Fruit fly (Drosophila melanogaster) whole organism, embryonic: ENCODE data around the gene Nin.

Source experiments
- Adf1 ChIP-seq: fragments of 200-800 bp; sonication (Bioruptor generic); IDR thresholded peaks from 2 replicates; pipeline ENCODE4 v1.3.6; 2022; ENCODE audit warnings: missing biosample characterization, missing genetic modification characterization
- Atf3 ChIP-seq: fragments of 200-800 bp; sonication (Bioruptor generic); optimal IDR thresholded peaks from 3 replicates; lab custom pipeline; 2016; ENCODE audit warnings: missing biosample characterization, missing genetic modification characterization
- Blimp-1 ChIP-seq: fragments of 200-800 bp; sonication (Bioruptor generic); optimal IDR thresholded peaks from 3 replicates; lab custom pipeline; 2018; ENCODE audit warnings: missing biosample characterization, missing genetic modification characterization, mild to moderate bottlenecking, moderate library complexity, missing genetic modification reagents
- CG10979 ChIP-seq: fragments of 200-800 bp; sonication (Bioruptor generic); optimal IDR thresholded peaks from 2 replicates; lab custom pipeline; 2018; ENCODE audit warnings: missing biosample characterization, mild to moderate bottlenecking, missing genetic modification characterization, moderate library complexity
- CG11398 ChIP-seq: fragments of 200-800 bp; sonication (Bioruptor generic); optimal IDR thresholded peaks from 2 replicates; lab custom pipeline; 2016; ENCODE audit warnings: missing biosample characterization, missing genetic modification characterization
- CG12219 ChIP-seq: fragments of 200-800 bp; sonication (Bioruptor generic); optimal IDR thresholded peaks from 3 replicates; lab custom pipeline; 2018; ENCODE audit warnings: missing biosample characterization, mild to moderate bottlenecking, missing genetic modification characterization
- CG12236 ChIP-seq: fragments of 200-800 bp; sonication (Bioruptor generic); optimal IDR thresholded peaks from 2 replicates; lab custom pipeline; 2016; ENCODE audit warnings: missing biosample characterization, missing genetic modification characterization
- CG12391 ChIP-seq: fragments of 200-800 bp; sonication (Bioruptor generic); optimal IDR thresholded peaks from 3 replicates; lab custom pipeline; 2018; ENCODE audit warnings: missing biosample characterization, mild to moderate bottlenecking, missing genetic modification characterization, moderate library complexity
- CG12744 ChIP-seq: fragments of 200-800 bp; sonication (Bioruptor generic); optimal IDR thresholded peaks from 2 replicates; lab custom pipeline; 2016; ENCODE audit warnings: missing biosample characterization, missing genetic modification characterization
- CG14014 ChIP-seq: fragments of 200-800 bp; sonication (Bioruptor generic); IDR thresholded peaks from 2 replicates; pipeline ENCODE4 v1.3.6; 2022; ENCODE audit warnings: missing biosample characterization, missing genetic modification characterization
- CG15479 ChIP-seq: fragments of 200-800 bp; sonication (Bioruptor generic); optimal IDR thresholded peaks from 3 replicates; lab custom pipeline; 2019; ENCODE audit warnings: missing biosample characterization, mild to moderate bottlenecking, missing genetic modification characterization, moderate library complexity
- CG1603 ChIP-seq: fragments of 200-800 bp; sonication (Bioruptor generic); optimal IDR thresholded peaks from 2 replicates; lab custom pipeline; 2019; ENCODE audit warnings: missing biosample characterization, mild to moderate bottlenecking, missing genetic modification characterization, moderate library complexity
- CG1647 ChIP-seq: fragments of 200-800 bp; sonication (Bioruptor generic); optimal IDR thresholded peaks from 3 replicates; lab custom pipeline; 2016; ENCODE audit warnings: missing biosample characterization, missing genetic modification characterization
- CG16863 ChIP-seq: fragments of 200-800 bp; sonication (Bioruptor generic); optimal IDR thresholded peaks from 3 replicates; lab custom pipeline; 2016; ENCODE audit warnings: missing biosample characterization, missing genetic modification characterization
- CG18764 ChIP-seq: fragments of 200-800 bp; sonication (Bioruptor generic); optimal IDR thresholded peaks from 3 replicates; lab custom pipeline; 2016; ENCODE audit warnings: missing biosample characterization, missing genetic modification characterization
- CG31365 ChIP-seq: fragments of 200-800 bp; sonication (Bioruptor generic); optimal IDR thresholded peaks from 2 replicates; lab custom pipeline; 2018; ENCODE audit warnings: missing biosample characterization, mild to moderate bottlenecking, missing genetic modification characterization
- CG32772 ChIP-seq: fragments of 200-800 bp; sonication (Bioruptor generic); IDR thresholded peaks from 2 replicates; pipeline ENCODE4 v1.3.6; 2022; ENCODE audit warnings: missing biosample characterization, missing genetic modification characterization
- CG3281 ChIP-seq: fragments of 200-800 bp; sonication (Bioruptor generic); optimal IDR thresholded peaks from 3 replicates; lab custom pipeline; 2017; ENCODE audit warnings: missing biosample characterization, mild to moderate bottlenecking, missing genetic modification characterization
- CG7357 ChIP-seq: fragments of 200-800 bp; sonication (Bioruptor generic); IDR thresholded peaks from 3 replicates; pipeline ENCODE4 v1.3.6; 2022; ENCODE audit warnings: missing biosample characterization, missing genetic modification characterization
- CG7839 ChIP-seq: fragments of 200-800 bp; sonication (Bioruptor generic); optimal IDR thresholded peaks from 3 replicates; lab custom pipeline; 2018; ENCODE audit warnings: missing biosample characterization, mild to moderate bottlenecking, missing genetic modification characterization, moderate library complexity
- CG9817 ChIP-seq: fragments of 200-800 bp; sonication (Bioruptor generic); optimal IDR thresholded peaks from 2 replicates; lab custom pipeline; 2018; ENCODE audit warnings: missing biosample characterization, mild to moderate bottlenecking, missing genetic modification characterization, moderate library complexity
- CoRest ChIP-seq: fragments of 200-800 bp; sonication (Bioruptor generic); optimal IDR thresholded peaks from 3 replicates; lab custom pipeline; 2018; ENCODE audit warnings: missing biosample characterization, mild to moderate bottlenecking, missing genetic modification characterization, moderate library complexity
- Dref ChIP-seq: fragments of 200-800 bp; sonication (Bioruptor generic); IDR thresholded peaks from 2 replicates; pipeline ENCODE4 v1.3.6; 2022; ENCODE audit warnings: missing biosample characterization, missing genetic modification characterization
- Drgx ChIP-seq: fragments of 200-800 bp; sonication (Bioruptor generic); IDR thresholded peaks from 2 replicates; pipeline ENCODE4 v1.3.6; 2022; ENCODE audit warnings: missing biosample characterization, missing genetic modification characterization
- H15 ChIP-seq: fragments of 200-800 bp; sonication (Bioruptor generic); IDR thresholded peaks from 3 replicates; pipeline ENCODE4 v1.3.6; 2022; ENCODE audit warnings: missing biosample characterization, missing genetic modification characterization
- HLH3B ChIP-seq: fragments of 200-800 bp; sonication (Bioruptor generic); IDR thresholded peaks from 2 replicates; pipeline ENCODE4 v1.3.6; 2022; ENCODE audit warnings: missing biosample characterization, missing genetic modification characterization
- Hey ChIP-seq: fragments of 200-800 bp; sonication (Bioruptor generic); optimal IDR thresholded peaks from 3 replicates; lab custom pipeline; 2018; ENCODE audit warnings: missing biosample characterization, mild to moderate bottlenecking, missing genetic modification characterization
- Oli ChIP-seq: fragments of 200-800 bp; sonication (Bioruptor generic); optimal IDR thresholded peaks from 2 replicates; lab custom pipeline; 2018; ENCODE audit warnings: missing biosample characterization, mild to moderate bottlenecking, missing genetic modification characterization, moderate library complexity
- Pdp1 ChIP-seq, 2 experiments: fragments of 200-800 bp; sonication (Bioruptor generic); optimal IDR thresholded peaks; 3 replicates each; lab custom pipeline; 2016; ENCODE audit warnings: missing biosample characterization in 2 of 2, missing genetic modification characterization in 2 of 2, mild to moderate bottlenecking in 1 of 2, moderate library complexity in 1 of 2
- Ravus ChIP-seq: fragments of 200-800 bp; sonication (Bioruptor generic); IDR thresholded peaks from 2 replicates; pipeline ENCODE4 v1.3.6; 2022; ENCODE audit warnings: missing biosample characterization, missing genetic modification characterization
- Sry-β ChIP-seq: fragments of 200-800 bp; sonication (Bioruptor generic); optimal IDR thresholded peaks from 2 replicates; lab custom pipeline; 2018; ENCODE audit warnings: missing biosample characterization, mild to moderate bottlenecking, missing genetic modification characterization, moderate library complexity
- Sry-δ ChIP-seq: fragments of 200-800 bp; sonication (Bioruptor generic); optimal IDR thresholded peaks from 2 replicates; lab custom pipeline; 2016; ENCODE audit warnings: missing biosample characterization, missing genetic modification characterization
- Trl ChIP-seq, 3 experiments: fragments of >200 bp in 2 of 3; fragments of 200-800 bp in 1 of 3; sonication (Bioruptor generic) in 1 of 3; optimal IDR thresholded peaks; 2 replicates in 1 of 3; 3 replicates in 2 of 3; lab custom pipeline; 2016 to 2017; ENCODE audit warnings: missing biosample characterization in 1 of 3, missing genetic modification characterization in 1 of 3
- al ChIP-seq: fragments of 200-800 bp; sonication (Bioruptor generic); IDR thresholded peaks from 2 replicates; pipeline ENCODE4 v1.3.6; 2022; ENCODE audit warnings: missing biosample characterization, missing genetic modification characterization
- aop ChIP-seq: fragments of 200-800 bp; sonication (Bioruptor generic); IDR thresholded peaks from 2 replicates; pipeline ENCODE4 v1.3.6; 2022; ENCODE audit warnings: missing biosample characterization, missing genetic modification characterization
- bigmax ChIP-seq: fragments of 200-800 bp; sonication (Bioruptor generic); optimal IDR thresholded peaks from 2 replicates; lab custom pipeline; 2018; ENCODE audit warnings: missing biosample characterization, mild to moderate bottlenecking, missing genetic modification characterization
- br ChIP-seq: fragments of >200 bp; optimal IDR thresholded peaks from 2 replicates; lab custom pipeline; 2017
- chn ChIP-seq: fragments of 200-800 bp; sonication (Bioruptor generic); optimal IDR thresholded peaks from 2 replicates; lab custom pipeline; 2016; ENCODE audit warnings: missing biosample characterization, missing genetic modification characterization
- corto ChIP-seq: fragments of 200-800 bp; sonication (Bioruptor generic); optimal IDR thresholded peaks from 2 replicates; lab custom pipeline; 2016; ENCODE audit warnings: missing biosample characterization, mild to moderate bottlenecking, missing genetic modification characterization, moderate library complexity
- crc ChIP-seq: fragments of 200-800 bp; sonication (Bioruptor generic); optimal IDR thresholded peaks from 2 replicates; lab custom pipeline; 2016; ENCODE audit warnings: missing biosample characterization, missing genetic modification characterization
- dm ChIP-seq: fragments of 200-800 bp; sonication (Bioruptor generic); optimal IDR thresholded peaks from 3 replicates; lab custom pipeline; 2016; ENCODE audit warnings: missing biosample characterization, missing genetic modification characterization
- knrl ChIP-seq: fragments of 200-800 bp; sonication (Bioruptor generic); IDR thresholded peaks from 3 replicates; pipeline ENCODE4 v1.3.6; 2022; ENCODE audit warnings: missing biosample characterization, missing genetic modification characterization; ENCODE audit not compliant: partially characterized antibody
- nau ChIP-seq: fragments of 200-800 bp; sonication (Bioruptor generic); optimal IDR thresholded peaks from 3 replicates; lab custom pipeline; 2017; ENCODE audit warnings: missing biosample characterization, mild to moderate bottlenecking, missing genetic modification characterization, missing genetic modification reagents
- onecut ChIP-seq: fragments of 200-800 bp; sonication (Bioruptor generic); IDR thresholded peaks from 2 replicates; pipeline ENCODE4 v1.3.6; 2022; ENCODE audit warnings: missing biosample characterization, missing genetic modification characterization
- pan ChIP-seq, 4 experiments: fragments of >200 bp in 3 of 4; fragments of 200-800 bp in 1 of 4; sonication (Bioruptor generic) in 1 of 4; optimal IDR thresholded peaks in 3 of 4; IDR thresholded peaks in 1 of 4; 2 replicates each; pipeline versions ENCODE4 v1.3.6 to Lab custom; 2017 to 2022; ENCODE audit warnings: missing biosample characterization in 2 of 4, missing genetic modification characterization in 2 of 4, mixed read lengths in 1 of 4
- repo ChIP-seq: fragments of 200-800 bp; sonication (Bioruptor generic); optimal IDR thresholded peaks from 2 replicates; lab custom pipeline; 2016; ENCODE audit warnings: missing biosample characterization, missing genetic modification characterization
- trh ChIP-seq: fragments of 200-800 bp; sonication (Bioruptor generic); optimal IDR thresholded peaks from 2 replicates; lab custom pipeline; 2016; ENCODE audit warnings: missing biosample characterization, missing genetic modification characterization
- tx ChIP-seq: fragments of 200-800 bp; sonication (Bioruptor generic); optimal IDR thresholded peaks from 2 replicates; lab custom pipeline; 2016; ENCODE audit warnings: missing biosample characterization, missing genetic modification characterization
- unpg ChIP-seq: fragments of 200-800 bp; sonication (Bioruptor generic); optimal IDR thresholded peaks from 3 replicates; lab custom pipeline; 2018; ENCODE audit warnings: missing biosample characterization, mild to moderate bottlenecking, missing genetic modification characterization, moderate library complexity

Gene Nin

dm6 chr2L:5298978-5299627 lies 20.8 kb upstream of the Nin start (continued):
- no peak for TF ChIP-seq CG15479 (GFP tag; lab: Kevin White, UChicago)
- peak; percentile 40 for TF ChIP-seq CG12236 (GFP tag; lab: Kevin White, UChicago)
- peak; percentile 71 for TF ChIP-seq CG3281
- TF ChIP-seq al (GFP tag; lab: Robert Waterston, UW), result no peak
- no peak for TF ChIP-seq Trl (optimal IDR thresholded peaks at IDR 0.05; lab: Kevin White, UChicago)
- TF ChIP-seq Trl (GFP tag; optimal IDR thresholded peaks at IDR 0.05; lab: Kevin White, UChicago), result no peak
- TF ChIP-seq CG9817, result peak; percentile 68
- TF ChIP-seq repo (GFP tag; lab: Kevin White, UChicago), result no peak
- peak; percentile 93 for TF ChIP-seq CG12391 (tag; lab: Kevin White, UChicago)
- peak; percentile 78 for TF ChIP-seq chn (GFP tag; lab: Kevin White, UChicago)
- TF ChIP-seq CG31365 (tag; lab: Kevin White, UChicago), result peak; percentile 8
- no peak for TF ChIP-seq br (lab: Kevin White, UChicago)
- TF ChIP-seq Atf3 (GFP tag; lab: Kevin White, UChicago), result peak; percentile 49
- TF ChIP-seq CG7357, result 0 out of 3 replicates have a peak, but pooled peaks have one; percentile 38
- TF ChIP-seq unpg, result peak; percentile 90
- TF ChIP-seq HLH3B (GFP tag; lab: Robert Waterston, UW), result peak; percentile 86
- TF ChIP-seq CG1603 (tag; lab: Kevin White, UChicago), result peak; percentile 75
- peak; percentile 11 for TF ChIP-seq dm (GFP tag; lab: Kevin White, UChicago)
- no peak for TF ChIP-seq bigmax
- TF ChIP-seq CG14014 (GFP tag; lab: Robert Waterston, UW), result peak; percentile 81
- TF ChIP-seq crc (GFP tag; lab: Kevin White, UChicago), result peak; percentile 29
- no peak for TF ChIP-seq CG12744
- no peak for TF ChIP-seq Sry-δ
- no peak for TF ChIP-seq Dref (GFP tag; lab: Robert Waterston, UW)
- TF ChIP-seq Adf1 (GFP tag; lab: Robert Waterston, UW), result no peak
- TF ChIP-seq Sry-β (GFP tag; lab: Kevin White, UChicago), result peak; percentile 33
- TF ChIP-seq CoRest (tag; lab: Kevin White, UChicago), result peak; percentile 88
- TF ChIP-seq CG18764 (GFP tag; lab: Kevin White, UChicago), result peak; percentile 28
- peak; percentile 25 for TF ChIP-seq Hey (tag; lab: Kevin White, UChicago)
- peak; percentile 77 for TF ChIP-seq CG32772
- TF ChIP-seq Pdp1 (GFP tag; optimal IDR thresholded peaks at IDR 0.05; lab: Kevin White, UChicago), result peak in 1 of 2 experiments; percentile 70
- TF ChIP-seq trh (GFP tag; lab: Kevin White, UChicago), result peak; percentile 18
- peak; percentile 65 for TF ChIP-seq CG16863 (GFP tag; lab: Kevin White, UChicago)
- TF ChIP-seq Drgx (GFP tag; lab: Robert Waterston, UW), result peak; percentile 29
- TF ChIP-seq H15 (GFP tag; lab: Robert Waterston, UW), result 0 out of 3 replicates have a peak, but pooled peaks have one; percentile 39
- TF ChIP-seq nau (GFP tag; lab: Kevin White, UChicago), result peak; percentile 82
- peak; percentile 79 for TF ChIP-seq CG12219
- no peak for TF ChIP-seq pan (optimal IDR thresholded peaks at IDR 0.05; lab: Kevin White, UChicago)
- peak in 1 of 2 experiments; percentile 54 for TF ChIP-seq pan (GFP tag; optimal IDR thresholded peaks at IDR 0.05 in 1 of 2, IDR thresholded peaks at IDR 0.05 in 1 of 2)
- TF ChIP-seq knrl (GFP tag; lab: Robert Waterston, UW), result no peak
- peak; percentile 91 for TF ChIP-seq CG7839 (tag; lab: Kevin White, UChicago)
- peak; percentile 39; the same call in 1 of the 2 replicates for TF ChIP-seq onecut (GFP tag; lab: Robert Waterston, UW)
- TF ChIP-seq aop, result no peak
- peak; percentile 95 for TF ChIP-seq Oli
- peak; percentile 91 for TF ChIP-seq CG10979
- TF ChIP-seq CG1647, result peak; percentile 20
- no peak for TF ChIP-seq CG11398 (GFP tag; lab: Kevin White, UChicago)
- peak; percentile 14; the same call in 1 of the 2 replicates for TF ChIP-seq Ravus (GFP tag; lab: Robert Waterston, UW)
- TF ChIP-seq corto (GFP tag; lab: Kevin White, UChicago), result peak; percentile 53
- TF ChIP-seq tx (GFP tag; lab: Kevin White, UChicago), result no peak
- peak; percentile 89 for TF ChIP-seq Blimp-1 (GFP tag; lab: Kevin White, UChicago)
